Fruit fly (Drosophila melanogaster) whole organism, embryonic: Measurements from ENCODE around the gene Ms.

ENCODE experiments used
- Antp ChIP-seq: fragments of 200-800 bp; sonication (Bioruptor generic); optimal IDR thresholded peaks from 3 replicates; lab custom pipeline; 2016; ENCODE audit warnings: missing biosample characterization, missing genetic modification characterization
- B-H2 ChIP-seq: fragments of 200-800 bp; sonication (Bioruptor generic); optimal IDR thresholded peaks from 2 replicates; lab custom pipeline; 2018; ENCODE audit warnings: missing biosample characterization, mild to moderate bottlenecking, missing genetic modification characterization
- CG11696 ChIP-seq: fragments of 200-800 bp; sonication (Bioruptor generic); IDR thresholded peaks from 2 replicates; pipeline ENCODE4 v1.3.6; 2022; ENCODE audit warnings: missing biosample characterization, missing genetic modification characterization
- CG12071 ChIP-seq: fragments of 200-800 bp; sonication (Bioruptor generic); optimal IDR thresholded peaks from 3 replicates; lab custom pipeline; 2018; ENCODE audit warnings: missing biosample characterization, mild to moderate bottlenecking, missing genetic modification characterization
- CG13296 ChIP-seq: fragments of 200-800 bp; sonication (Bioruptor generic); optimal IDR thresholded peaks from 3 replicates; lab custom pipeline; 2018; ENCODE audit warnings: missing biosample characterization, mild to moderate bottlenecking, missing genetic modification characterization
- CG14710 ChIP-seq: fragments of 200-800 bp; sonication (Bioruptor generic); optimal IDR thresholded peaks from 3 replicates; lab custom pipeline; 2019; ENCODE audit warnings: missing biosample characterization, mild to moderate bottlenecking, missing genetic modification characterization, moderate library complexity
- CG14965 ChIP-seq: fragments of 200-800 bp; sonication (Bioruptor generic); optimal IDR thresholded peaks from 2 replicates; lab custom pipeline; 2016; ENCODE audit warnings: missing biosample characterization, missing genetic modification characterization, borderline replicate concordance
- CG15696 ChIP-seq: fragments of 200-800 bp; sonication (Bioruptor generic); optimal IDR thresholded peaks from 2 replicates; lab custom pipeline; 2019; ENCODE audit warnings: missing biosample characterization, mild to moderate bottlenecking, missing genetic modification characterization, moderate library complexity
- CG17568 ChIP-seq: fragments of 200-800 bp; sonication (Bioruptor generic); optimal IDR thresholded peaks from 2 replicates; lab custom pipeline; 2018; ENCODE audit warnings: missing biosample characterization, mild to moderate bottlenecking, missing genetic modification characterization, moderate library complexity
- CG17612 ChIP-seq: fragments of 200-800 bp; sonication (Bioruptor generic); IDR thresholded peaks from 2 replicates; pipeline ENCODE4 v1.3.6; 2022; ENCODE audit warnings: missing biosample characterization, missing genetic modification characterization
- CG17912 ChIP-seq: fragments of 200-800 bp; sonication (Bioruptor generic); optimal IDR thresholded peaks from 2 replicates; lab custom pipeline; 2018; ENCODE audit warnings: missing biosample characterization, mild to moderate bottlenecking, missing genetic modification characterization
- CG30020 ChIP-seq: fragments of 200-800 bp; optimal IDR thresholded peaks from 2 replicates; lab custom pipeline; 2019; ENCODE audit warnings: missing biosample characterization, mild to moderate bottlenecking, missing genetic modification characterization, moderate library complexity
- CG3163 ChIP-seq: fragments of 200-800 bp; sonication (Bioruptor generic); optimal IDR thresholded peaks from 3 replicates; lab custom pipeline; 2016; ENCODE audit warnings: missing biosample characterization, missing genetic modification characterization
- CG32772 ChIP-seq: fragments of 200-800 bp; sonication (Bioruptor generic); IDR thresholded peaks from 2 replicates; pipeline ENCODE4 v1.3.6; 2022; ENCODE audit warnings: missing biosample characterization, missing genetic modification characterization
- CG6689 ChIP-seq: fragments of 200-800 bp; sonication (Bioruptor generic); IDR thresholded peaks from 2 replicates; pipeline ENCODE4 v1.3.6; 2022; ENCODE audit warnings: missing biosample characterization, missing genetic modification characterization
- CG6813 ChIP-seq: fragments of 200-800 bp; sonication (Bioruptor generic); optimal IDR thresholded peaks from 2 replicates; lab custom pipeline; 2017; ENCODE audit warnings: missing biosample characterization, missing genetic modification characterization, mild to moderate bottlenecking, moderate library complexity, missing genetic modification reagents
- CG7372 ChIP-seq: fragments of 200-800 bp; sonication (Bioruptor generic); IDR thresholded peaks from 2 replicates; pipeline ENCODE4 v1.3.6; 2022; ENCODE audit warnings: missing biosample characterization, missing genetic modification characterization
- CG7987 ChIP-seq: fragments of 200-800 bp; sonication (Bioruptor generic); optimal IDR thresholded peaks from 2 replicates; lab custom pipeline; 2018; ENCODE audit warnings: missing biosample characterization, mild to moderate bottlenecking, missing genetic modification characterization, moderate library complexity
- CG8924 ChIP-seq: fragments of 200-800 bp; optimal IDR thresholded peaks from 3 replicates; lab custom pipeline; 2019; ENCODE audit warnings: missing biosample characterization, mild to moderate bottlenecking, missing genetic modification characterization, moderate library complexity
- CHES-1-like ChIP-seq: fragments of 200-800 bp; sonication (Bioruptor generic); optimal IDR thresholded peaks from 2 replicates; lab custom pipeline; 2016; ENCODE audit warnings: missing biosample characterization, missing genetic modification characterization
- CrebB ChIP-seq: fragments of 200-800 bp; sonication (Bioruptor generic); optimal IDR thresholded peaks from 3 replicates; lab custom pipeline; 2018; ENCODE audit warnings: missing biosample characterization, mild to moderate bottlenecking, missing genetic modification characterization
- Dfd ChIP-seq, 2 experiments: fragments of >200 bp; optimal IDR thresholded peaks; 2 replicates each; lab custom pipeline; 2017; ENCODE audit warnings: missing biosample characterization in 2 of 2, missing genetic modification characterization in 2 of 2
- Doc2 ChIP-seq: fragments of 200-800 bp; sonication (Bioruptor generic); IDR thresholded peaks from 2 replicates; pipeline ENCODE4 v1.3.6; 2022; ENCODE audit warnings: missing biosample characterization, missing genetic modification characterization
- Elba2 ChIP-seq: fragments of 200-800 bp; sonication (Bioruptor generic); optimal IDR thresholded peaks from 3 replicates; lab custom pipeline; 2016; ENCODE audit warnings: missing biosample characterization, missing genetic modification characterization
- Gug ChIP-seq: fragments of 200-800 bp; sonication (Bioruptor generic); IDR thresholded peaks from 4 replicates; pipeline ENCODE4 v1.3.6; 2022; ENCODE audit warnings: missing biosample characterization, missing genetic modification characterization
- Hr78 ChIP-seq, 2 experiments: fragments of 200-800 bp in 1 of 2; fragments of >200 bp in 1 of 2; sonication (Bioruptor generic) in 1 of 2; optimal IDR thresholded peaks; 2 replicates each; lab custom pipeline; 2017 to 2019; ENCODE audit warnings: missing biosample characterization in 2 of 2, missing genetic modification characterization in 2 of 2, mild to moderate bottlenecking in 1 of 2, moderate library complexity in 1 of 2
- Hsf ChIP-seq: fragments of 200-800 bp; sonication (Bioruptor generic); optimal IDR thresholded peaks from 3 replicates; lab custom pipeline; 2016; ENCODE audit warnings: missing biosample characterization, missing genetic modification characterization
- Neu2 ChIP-seq: fragments of 200-800 bp; sonication (Bioruptor generic); optimal IDR thresholded peaks from 3 replicates; lab custom pipeline; 2016; ENCODE audit warnings: missing biosample characterization, missing genetic modification characterization, borderline replicate concordance
- Nf-YB ChIP-seq: fragments of 200-800 bp; sonication (Bioruptor generic); optimal IDR thresholded peaks from 3 replicates; lab custom pipeline; 2019; ENCODE audit warnings: missing biosample characterization, mild to moderate bottlenecking, missing genetic modification characterization, moderate library complexity
- Ravus ChIP-seq: fragments of 200-800 bp; sonication (Bioruptor generic); IDR thresholded peaks from 2 replicates; pipeline ENCODE4 v1.3.6; 2022; ENCODE audit warnings: missing biosample characterization, missing genetic modification characterization
- Six4 ChIP-seq: fragments of 200-800 bp; sonication (Bioruptor generic); optimal IDR thresholded peaks from 2 replicates; lab custom pipeline; 2016; ENCODE audit warnings: missing biosample characterization, missing genetic modification characterization
- TFAM ChIP-seq: fragments of 200-800 bp; sonication (Bioruptor generic); optimal IDR thresholded peaks from 2 replicates; lab custom pipeline; 2017; ENCODE audit warnings: missing biosample characterization, missing genetic modification characterization, inconsistent platforms
- ase ChIP-seq: fragments of 200-800 bp; sonication (Bioruptor generic); IDR thresholded peaks from 3 replicates; pipeline ENCODE4 v1.3.6; 2022; ENCODE audit warnings: missing biosample characterization, missing genetic modification characterization
- ewg ChIP-seq: fragments of 200-800 bp; sonication (Bioruptor generic); optimal IDR thresholded peaks from 3 replicates; lab custom pipeline; 2017; ENCODE audit warnings: mild to moderate bottlenecking, missing biosample characterization, missing genetic modification reagents, missing genetic modification characterization
- grn ChIP-seq: fragments of 200-800 bp; sonication (Bioruptor generic); optimal IDR thresholded peaks from 3 replicates; lab custom pipeline; 2017; ENCODE audit warnings: missing biosample characterization, missing genetic modification characterization
- hb ChIP-seq: fragments of 200-800 bp; sonication (Bioruptor generic); IDR thresholded peaks from 3 replicates; pipeline ENCODE4 v1.3.6; 2022; ENCODE audit warnings: missing biosample characterization, missing genetic modification characterization; ENCODE audit not compliant: partially characterized antibody
- hbn ChIP-seq: fragments of 200-800 bp; sonication (Bioruptor generic); IDR thresholded peaks from 2 replicates; pipeline ENCODE4 v1.3.6; 2022; ENCODE audit warnings: missing biosample characterization, missing genetic modification characterization; ENCODE audit not compliant: partially characterized antibody
- org-1 ChIP-seq: fragments of 200-800 bp; sonication (Bioruptor generic); optimal IDR thresholded peaks from 2 replicates; lab custom pipeline; 2017; ENCODE audit warnings: missing biosample characterization, missing genetic modification characterization
- pho ChIP-seq: fragments of 200-800 bp; sonication (Bioruptor generic); optimal IDR thresholded peaks from 2 replicates; lab custom pipeline; 2016; ENCODE audit warnings: missing biosample characterization, missing genetic modification characterization
- phol ChIP-seq: fragments of 200-800 bp; sonication (Bioruptor generic); optimal IDR thresholded peaks from 3 replicates; lab custom pipeline; 2018; ENCODE audit warnings: missing biosample characterization, mild to moderate bottlenecking, missing genetic modification characterization, moderate library complexity
- row ChIP-seq: fragments of 200-800 bp; sonication (Bioruptor generic); IDR thresholded peaks from 3 replicates; pipeline ENCODE4 v1.3.6; 2022; ENCODE audit warnings: missing biosample characterization, missing genetic modification characterization
- scrt ChIP-seq: fragments of 200-800 bp; sonication (Bioruptor generic); optimal IDR thresholded peaks from 2 replicates; lab custom pipeline; 2018; ENCODE audit warnings: missing biosample characterization, mild to moderate bottlenecking, missing genetic modification characterization, moderate library complexity
- slou ChIP-seq: fragments of 200-800 bp; sonication (Bioruptor generic); optimal IDR thresholded peaks from 3 replicates; lab custom pipeline; 2016; ENCODE audit warnings: missing biosample characterization, missing genetic modification characterization
- slp2 ChIP-seq: fragments of 200-800 bp; sonication (Bioruptor generic); optimal IDR thresholded peaks from 2 replicates; lab custom pipeline; 2016; ENCODE audit warnings: missing biosample characterization, missing genetic modification characterization
- stwl ChIP-seq: fragments of 200-800 bp; sonication (Bioruptor generic); optimal IDR thresholded peaks from 3 replicates; lab custom pipeline; 2018; ENCODE audit warnings: missing biosample characterization, mild to moderate bottlenecking, missing genetic modification characterization, moderate library complexity
- tap ChIP-seq: fragments of 200-800 bp; optimal IDR thresholded peaks from 3 replicates; lab custom pipeline; 2019; ENCODE audit warnings: missing biosample characterization, mild to moderate bottlenecking, missing genetic modification characterization, moderate library complexity
- tna ChIP-seq: fragments of 200-800 bp; sonication (Bioruptor generic); IDR thresholded peaks from 2 replicates; pipeline ENCODE4 v1.3.6; 2022; ENCODE audit warnings: missing biosample characterization, missing genetic modification characterization; ENCODE audit not compliant: partially characterized antibody
- toy ChIP-seq: fragments of 200-800 bp; sonication (Bioruptor generic); IDR thresholded peaks from 2 replicates; pipeline ENCODE4 v1.3.6; 2022; ENCODE audit warnings: missing biosample characterization, missing genetic modification characterization
- tup ChIP-seq: fragments of 200-800 bp; sonication (Bioruptor generic); optimal IDR thresholded peaks from 2 replicates; lab custom pipeline; 2016; ENCODE audit warnings: missing biosample characterization, mild to moderate bottlenecking, missing genetic modification characterization, moderate library complexity

Gene Ms

DNA sequence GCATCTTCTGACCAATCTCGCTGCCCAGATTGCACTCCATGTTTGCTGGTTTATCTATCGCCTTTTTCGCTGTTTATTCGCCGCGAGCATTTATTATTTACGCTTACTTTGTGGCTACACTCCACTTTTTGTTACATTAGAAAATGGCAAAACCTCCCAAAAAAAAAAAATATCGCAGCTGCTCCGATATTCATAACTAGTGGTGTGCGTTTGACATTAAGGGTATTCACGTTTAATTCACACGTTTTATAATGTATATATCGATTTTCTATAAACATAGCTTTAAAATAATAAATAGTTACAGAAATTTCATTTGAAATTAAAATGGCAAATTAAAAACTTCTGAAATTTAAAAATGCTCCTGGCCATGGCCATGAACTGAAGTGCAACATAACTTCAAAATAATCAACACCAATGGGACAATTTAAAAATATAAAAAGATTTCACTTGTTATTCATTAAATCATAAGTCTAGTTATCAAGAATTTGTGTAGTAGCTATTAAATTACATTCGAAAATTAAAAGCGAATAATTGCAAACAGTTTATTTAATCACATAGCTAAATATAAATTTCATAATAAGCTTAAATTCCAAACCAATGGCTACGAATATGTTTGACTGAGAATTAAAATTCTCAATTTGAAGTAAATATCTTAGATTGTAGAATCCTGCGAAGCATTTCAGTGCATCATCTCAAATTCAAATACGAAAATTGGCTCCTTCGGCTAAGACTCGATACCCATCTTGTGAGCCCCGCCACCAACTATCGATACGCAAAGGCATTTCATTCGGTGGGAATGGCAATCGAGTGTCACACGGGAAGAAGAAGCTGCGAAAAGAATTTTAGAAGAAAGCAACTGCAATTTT is 22.9 kb upstream of the Ms start, which contains the start of the genes Nab2 and BRWD3 (continued):
- TF ChIP-seq CG11696 (GFP tag; lab: Robert Waterston, UW) (no peak), Neu2 (GFP tag; lab: Kevin White, UChicago) (no peak), CrebB (tag; lab: Kevin White, UChicago) (no peak), CG17912 (no peak), org-1 (GFP tag; lab: Kevin White, UChicago) (no peak), pho (peak; percentile 1), Six4 (GFP tag; lab: Kevin White, UChicago) (no peak), row (peak; percentile 70), toy (no peak), phol (tag; lab: Kevin White, UChicago) (peak; percentile 65), Doc2 (no peak), CG32772 (GFP tag; lab: Robert Waterston, UW) (peak; percentile 60), CG13296 (no peak), CG14965 (GFP tag; lab: Kevin White, UChicago) (no peak), CG30020 (tag; lab: Kevin White, UChicago) (peak; percentile 58), Hr78 (GFP tag; optimal IDR thresholded peaks at IDR 0.05; lab: Kevin White, UChicago) (no peak), Gug (GFP tag; lab: Robert Waterston, UW) (peak; percentile 29; the same call in 1 of the 4 replicates), hbn (peak; percentile 54), B-H2 (GFP tag; lab: Kevin White, UChicago) (no peak), CG17612 (GFP tag; lab: Robert Waterston, UW) (no peak), tap (tag; lab: Kevin White, UChicago) (no peak), Antp (no peak), hb (GFP tag; lab: Robert Waterston, UW) (peak; percentile 59; the same call in 1 of the 3 replicates), grn (no peak), stwl (peak; percentile 23), slp2 (GFP tag; lab: Kevin White, UChicago) (no peak), CG14710 (tag; lab: Kevin White, UChicago) (peak; percentile 64), CG8924 (tag; lab: Kevin White, UChicago) (peak; percentile 42), tup (GFP tag; lab: Kevin White, UChicago) (no peak), CG3163 (GFP tag; lab: Kevin White, UChicago) (no peak), scrt (GFP tag; lab: Kevin White, UChicago) (no peak), CG15696 (peak; percentile 28), CG6689 (0 out of 2 replicates have a peak, but pooled peaks have one; percentile 4), CG6813 (no peak), CG12071 (GFP tag; lab: Kevin White, UChicago) (no peak), ase (peak; percentile 39; the same call in 1 of the 3 replicates), tna (no peak), CHES-1-like (GFP tag; lab: Kevin White, UChicago) (no peak), CG17568 (no peak), CG7372 (GFP tag; lab: Robert Waterston, UW) (no peak), ewg (no peak), TFAM (GFP tag; lab: Kevin White, UChicago) (no peak), Dfd (GFP tag; optimal IDR thresholded peaks at IDR 0.05; lab: Kevin White, UChicago) (no peak), slou (GFP tag; lab: Kevin White, UChicago) (no peak), Nf-YB (GFP tag; lab: Kevin White, UChicago) (no peak), Hsf (GFP tag; lab: Kevin White, UChicago) (peak; percentile 61), Elba2 (no peak), CG7987 (no peak), Ravus (GFP tag; lab: Robert Waterston, UW) (no peak)
